Worm (Caenorhabditis elegans): ENCODE results near the gene oac-53.
"Not testable (repeated sequence)": the region's sequence is repeated elsewhere in the genome, so short reads cannot be mapped to it uniquely, and the experiment has no call there.

- TF ChIP-seq nhr-76, snpc-4, elt-1 (tag; optimal IDR thresholded peaks at IDR 0.05): not testable (repeated sequence)
Measured at ce11 chrV:16654242-16654641, 26.5 kb upstream of the oac-53 start, which contains the start of gene W06G6.15.
